Worm (Caenorhabditis elegans) whole organism, L2 larva: Measurements from ENCODE around the gene tbx-32.

ENCODE experiments used
- ZK546.5 ChIP-seq: sonication (generic microtip); optimal IDR thresholded peaks from 2 replicates; lab custom pipeline; 2017; ENCODE audit warnings: missing biosample characterization, missing genetic modification characterization
- alr-1 ChIP-seq: fragments of 150-350 bp; optimal IDR thresholded peaks from 2 replicates; lab custom pipeline; 2014; ENCODE audit warnings: missing biosample characterization, missing genetic modification characterization
- ama-1 ChIP-seq: fragments of 150-350 bp; optimal IDR thresholded peaks from 2 replicates; lab custom pipeline; 2018; ENCODE audit warnings: inconsistent platforms
- lin-13 ChIP-seq: fragments of 150-350 bp; optimal IDR thresholded peaks from 2 replicates; lab custom pipeline; 2014; ENCODE audit warnings: missing biosample characterization, missing genetic modification reagents, missing genetic modification characterization
- mab-5 ChIP-seq: fragments of 150-350 bp; optimal IDR thresholded peaks from 2 replicates; lab custom pipeline; 2014; ENCODE audit warnings: missing biosample characterization, missing genetic modification characterization
- mdl-1 ChIP-seq, 2 experiments: fragments of 150-350 bp in 1 of 2; sonication (generic microtip) in 1 of 2; optimal IDR thresholded peaks; 2 replicates each; lab custom pipeline; 2017; ENCODE audit warnings: missing biosample characterization in 2 of 2, missing genetic modification characterization in 2 of 2
- nhr-12 ChIP-seq: fragments of 150-350 bp; optimal IDR thresholded peaks from 2 replicates; lab custom pipeline; 2014; ENCODE audit warnings: missing biosample characterization, missing genetic modification characterization
- nhr-23 ChIP-seq: fragments of 150-350 bp; optimal IDR thresholded peaks from 2 replicates; lab custom pipeline; 2014; ENCODE audit warnings: missing biosample characterization, missing genetic modification reagents, missing genetic modification characterization
- nhr-25 ChIP-seq: fragments of 150-350 bp; sonication (generic microtip); optimal IDR thresholded peaks from 3 replicates; lab custom pipeline; 2014; ENCODE audit warnings: missing biosample characterization, missing genetic modification characterization
- nhr-77 ChIP-seq: fragments of 150-350 bp; optimal IDR thresholded peaks from 2 replicates; lab custom pipeline; 2014; ENCODE audit warnings: missing biosample characterization, missing genetic modification characterization
- snpc-4 ChIP-seq: fragments of 150-350 bp; optimal IDR thresholded peaks from 2 replicates; lab custom pipeline; 2014; ENCODE audit warnings: missing biosample characterization, missing genetic modification characterization
- ztf-4 ChIP-seq: fragments of 150-350 bp; optimal IDR thresholded peaks from 2 replicates; lab custom pipeline; 2014; ENCODE audit warnings: missing biosample characterization, missing genetic modification characterization

ce11 chrX:1703049-1703448 lies 47.7 kb downstream of the tbx-32 start:
- TF ChIP-seq nhr-77 (tag; lab: Kevin White, UChicago) (no peak), snpc-4 (tag; lab: Kevin White, UChicago) (no peak), mdl-1 (tag; optimal IDR thresholded peaks at IDR 0.05; lab: Kevin White, UChicago) (no peak), lin-13 (no peak), ama-1 (no peak), nhr-23 (no peak), nhr-12 (tag; lab: Kevin White, UChicago) (no peak), ztf-4 (no peak), ZK546.5 (tag; lab: Kevin White, UChicago) (no peak), alr-1 (tag; lab: Kevin White, UChicago) (no peak), nhr-25 (no peak), mab-5 (no peak)
